Worm (Caenorhabditis elegans) whole organism, late embryonic: ENCODE results near the gene srh-300.

Source experiments
- fax-1 ChIP-seq: sonication (generic microtip); optimal IDR thresholded peaks from 2 replicates; lab custom pipeline; 2016; ENCODE audit warnings: missing genotype, missing genetic modification characterization, missing compliant biosample characterization
- hlh-8 ChIP-seq: sonication (generic microtip); optimal IDR thresholded peaks from 2 replicates; lab custom pipeline; 2016; ENCODE audit warnings: missing genotype, missing genetic modification characterization, missing compliant biosample characterization
- npax-4 ChIP-seq: sonication (generic microtip); optimal IDR thresholded peaks from 2 replicates; lab custom pipeline; 2016; ENCODE audit warnings: missing genetic modification characterization, missing compliant biosample characterization
- pqm-1 ChIP-seq: sonication (generic microtip); optimal IDR thresholded peaks from 2 replicates; lab custom pipeline; 2016; ENCODE audit warnings: missing genetic modification characterization, missing compliant biosample characterization
- pros-1 ChIP-seq: fragments of 150-350 bp; optimal IDR thresholded peaks from 2 replicates; lab custom pipeline; 2014; ENCODE audit warnings: missing biosample characterization, missing genetic modification reagents, missing genetic modification characterization
- tbx-2 ChIP-seq: sonication (generic microtip); optimal IDR thresholded peaks from 2 replicates; lab custom pipeline; 2016; ENCODE audit warnings: missing genetic modification characterization, missing compliant biosample characterization

- TF ChIP-seq hlh-8 (tag; lab: Kevin White, UChicago) (no peak), pqm-1 (no peak), tbx-2 (no peak), fax-1 (tag; lab: Kevin White, UChicago) (no peak), npax-4 (tag; lab: Kevin White, UChicago) (no peak), pros-1 (no peak)
Measured at ce11 chrV:17871049-17871448, 49.1 kb downstream of the srh-300 start, which contains the start of gene phf-14.
